Worm (Caenorhabditis elegans) whole organism, young adult: ENCODE data around the gene R151.8.

Experiments used
- B0336.3 ChIP-seq: fragments of 200-800 bp; sonication (Bioruptor generic); IDR thresholded peaks from 2 replicates; pipeline ENCODE4 v1.3.6; 2022; ENCODE audit warnings: missing genetic modification characterization, missing compliant biosample characterization
- F23B12.7 ChIP-seq: sonication (generic microtip); optimal IDR thresholded peaks from 2 replicates; lab custom pipeline; 2017; ENCODE audit warnings: missing genetic modification characterization, mild to moderate bottlenecking, missing compliant biosample characterization, antibody characterized with exemption, moderate library complexity; ENCODE audit not compliant: insufficient read depth
- F52B5.7 ChIP-seq: sonication (generic microtip); optimal IDR thresholded peaks from 2 replicates; lab custom pipeline; 2016; ENCODE audit warnings: mild to moderate bottlenecking, missing genetic modification characterization, missing compliant biosample characterization
- F55B11.4 ChIP-seq: sonication (generic microtip); optimal IDR thresholded peaks from 2 replicates; lab custom pipeline; 2016; ENCODE audit warnings: missing compliant biosample characterization, missing genetic modification characterization, borderline replicate concordance; ENCODE audit not compliant: insufficient read depth
- K11D2.4 ChIP-seq: fragments of 200-800 bp; sonication (Bioruptor generic); IDR thresholded peaks from 2 replicates; pipeline ENCODE4 v1.3.6; 2022; ENCODE audit warnings: missing genetic modification reagents, missing genetic modification characterization, missing compliant biosample characterization
- Y53F4B.3 ChIP-seq: fragments of 200-800 bp; sonication (Bioruptor generic); IDR thresholded peaks from 2 replicates; pipeline ENCODE4 v1.3.6; 2022; ENCODE audit warnings: missing genetic modification reagents, missing genetic modification characterization, missing compliant biosample characterization
- Y53G8AR.9 ChIP-seq: fragments of 200-800 bp; sonication (Bioruptor generic); conservative IDR thresholded peaks from 2 replicates; pipeline ENCODE4 v1.3.6; 2022; ENCODE audit warnings: missing genetic modification reagents, missing genetic modification characterization, missing compliant biosample characterization
- Y56A3A.18 ChIP-seq: fragments of 200-800 bp; sonication (Bioruptor generic); IDR thresholded peaks from 2 replicates; pipeline ENCODE4 v1.3.6; 2022; ENCODE audit warnings: missing genetic modification reagents, missing genetic modification characterization, missing compliant biosample characterization
- Y95B8A.8 ChIP-seq: fragments of 200-800 bp; sonication (Bioruptor generic); IDR thresholded peaks from 2 replicates; pipeline ENCODE4 v1.3.6; 2022; ENCODE audit warnings: missing genetic modification reagents, missing genetic modification characterization, missing compliant biosample characterization
- aptf-2 ChIP-seq: fragments of 200-800 bp; sonication (Bioruptor generic); conservative IDR thresholded peaks from 2 replicates; pipeline ENCODE4 v1.3.6; 2022; ENCODE audit warnings: missing genetic modification reagents, missing genetic modification characterization, missing compliant biosample characterization
- aptf-3 ChIP-seq: fragments of 200-800 bp; sonication (Bioruptor generic); IDR thresholded peaks from 2 replicates; pipeline ENCODE4 v1.3.6; 2022; ENCODE audit warnings: missing genetic modification characterization, missing compliant biosample characterization
- athp-1 ChIP-seq: sonication (generic microtip); optimal IDR thresholded peaks from 2 replicates; lab custom pipeline; 2017; ENCODE audit warnings: mild to moderate bottlenecking, missing genetic modification characterization, missing compliant biosample characterization
- attf-6 ChIP-seq: fragments of 200-800 bp; sonication (Bioruptor generic); IDR thresholded peaks from 2 replicates; pipeline ENCODE4 v1.3.6; 2022; ENCODE audit warnings: missing genetic modification reagents, missing genetic modification characterization, missing compliant biosample characterization
- bed-2 ChIP-seq: fragments of 200-800 bp; sonication (Bioruptor generic); IDR thresholded peaks from 2 replicates; pipeline ENCODE4 v1.3.6; 2022; ENCODE audit warnings: missing genetic modification reagents, missing genetic modification characterization, missing compliant biosample characterization
- ceh-27 ChIP-seq: fragments of 200-800 bp; sonication (Bioruptor generic); optimal IDR thresholded peaks from 2 replicates; lab custom pipeline; 2018; ENCODE audit warnings: mild to moderate bottlenecking, missing genetic modification characterization, moderate library complexity, missing compliant biosample characterization
- ceh-58 ChIP-seq: fragments of 200-800 bp; sonication (Bioruptor generic); IDR thresholded peaks from 2 replicates; pipeline ENCODE4 v1.3.6; 2022; ENCODE audit warnings: missing genetic modification characterization, missing compliant biosample characterization
- ceh-79 ChIP-seq: sonication (generic microtip); optimal IDR thresholded peaks from 2 replicates; lab custom pipeline; 2017; ENCODE audit warnings: mild to moderate bottlenecking, missing genetic modification characterization, missing compliant biosample characterization
- chd-7 ChIP-seq: sonication (generic microtip); optimal IDR thresholded peaks from 2 replicates; lab custom pipeline; 2016; ENCODE audit warnings: mild to moderate bottlenecking, missing genetic modification characterization, moderate library complexity, missing compliant biosample characterization
- die-1 ChIP-seq: sonication (generic microtip); optimal IDR thresholded peaks from 2 replicates; lab custom pipeline; 2016; ENCODE audit warnings: missing genotype, mild to moderate bottlenecking, missing genetic modification characterization, missing compliant biosample characterization
- dpff-1 ChIP-seq: sonication (generic microtip); optimal IDR thresholded peaks from 2 replicates; lab custom pipeline; 2017; ENCODE audit warnings: mild to moderate bottlenecking, missing genetic modification characterization, missing compliant biosample characterization
- egrh-3 ChIP-seq: fragments of 200-800 bp; sonication (Bioruptor generic); IDR thresholded peaks from 2 replicates; pipeline ENCODE4 v1.3.6; 2022; ENCODE audit warnings: missing genetic modification reagents, missing genetic modification characterization, missing compliant biosample characterization
- ets-4 ChIP-seq: fragments of 200-800 bp; sonication (Bioruptor generic); optimal IDR thresholded peaks from 2 replicates; lab custom pipeline; 2018; ENCODE audit warnings: mild to moderate bottlenecking, missing genetic modification characterization, missing compliant biosample characterization
- him-1 ChIP-seq: sonication (generic microtip); optimal IDR thresholded peaks from 2 replicates; lab custom pipeline; 2016; ENCODE audit warnings: missing genotype, missing genetic modification reagents, missing genetic modification characterization, missing compliant biosample characterization
- hmg-1.2 ChIP-seq: fragments of 200-800 bp; sonication (Bioruptor generic); IDR thresholded peaks from 2 replicates; pipeline ENCODE4 v1.3.6; 2022; ENCODE audit warnings: missing genetic modification reagents, missing genetic modification characterization, missing compliant biosample characterization
- hsf-1 ChIP-seq: fragments of 200-800 bp; sonication (Bioruptor generic); IDR thresholded peaks from 2 replicates; pipeline ENCODE4 v1.3.6; 2022; ENCODE audit warnings: missing genetic modification reagents, missing genetic modification characterization, missing compliant biosample characterization
- lin-26 ChIP-seq: fragments of 200-800 bp; sonication (Bioruptor generic); IDR thresholded peaks from 2 replicates; pipeline ENCODE4 v1.3.6; 2022; ENCODE audit warnings: missing genetic modification reagents, missing genetic modification characterization, missing compliant biosample characterization
- lin-40 ChIP-seq: sonication (generic microtip); optimal IDR thresholded peaks from 2 replicates; lab custom pipeline; 2016; ENCODE audit warnings: missing genetic modification characterization, mild to moderate bottlenecking, missing compliant biosample characterization, missing genotype, missing genetic modification reagents
- lin-54 ChIP-seq: fragments of 200-800 bp; sonication (Bioruptor generic); optimal IDR thresholded peaks from 2 replicates; lab custom pipeline; 2018; ENCODE audit warnings: mild to moderate bottlenecking, missing genetic modification characterization, missing compliant biosample characterization
- lsy-27 ChIP-seq: sonication (generic microtip); optimal IDR thresholded peaks from 2 replicates; lab custom pipeline; 2017; ENCODE audit warnings: missing genetic modification characterization, mild to moderate bottlenecking, missing compliant biosample characterization, antibody characterized with exemption, missing genotype, borderline replicate concordance; ENCODE audit not compliant: insufficient read depth
- mxl-1 ChIP-seq: sonication (generic microtip); optimal IDR thresholded peaks from 2 replicates; lab custom pipeline; 2016; ENCODE audit warnings: missing genetic modification characterization, missing compliant biosample characterization
- nfyb-1 ChIP-seq: fragments of 200-800 bp; sonication (Bioruptor generic); IDR thresholded peaks from 2 replicates; pipeline ENCODE4 v1.3.6; 2022; ENCODE audit warnings: missing genetic modification reagents, missing genetic modification characterization, missing compliant biosample characterization
- nhr-120 ChIP-seq: fragments of 200-800 bp; sonication (Bioruptor generic); IDR thresholded peaks from 2 replicates; pipeline ENCODE4 v1.3.6; 2022; ENCODE audit warnings: missing genetic modification characterization, missing compliant biosample characterization
- nhr-179 ChIP-seq: sonication (generic microtip); optimal IDR thresholded peaks from 2 replicates; lab custom pipeline; 2016; ENCODE audit warnings: mild to moderate bottlenecking, missing genetic modification characterization, missing compliant biosample characterization
- nhr-27 ChIP-seq: fragments of 200-800 bp; sonication (Bioruptor generic); optimal IDR thresholded peaks from 2 replicates; lab custom pipeline; 2018; ENCODE audit warnings: mild to moderate bottlenecking, missing genetic modification characterization, moderate library complexity, missing compliant biosample characterization
- nhr-90 ChIP-seq: sonication (generic microtip); optimal IDR thresholded peaks from 2 replicates; lab custom pipeline; 2016; ENCODE audit warnings: missing genotype, mild to moderate bottlenecking, missing genetic modification characterization, missing compliant biosample characterization
- rec-8 ChIP-seq, 2 experiments: sonication (generic microtip); optimal IDR thresholded peaks; 2 replicates each; lab custom pipeline; 2016; ENCODE audit warnings: mild to moderate bottlenecking in 2 of 2, missing genetic modification characterization in 2 of 2, missing genetic modification reagents in 2 of 2, missing genotype in 2 of 2, missing biosample characterization in 1 of 2, missing compliant biosample characterization in 1 of 2, moderate library complexity in 1 of 2
- repo-1 ChIP-seq: sonication (generic microtip); optimal IDR thresholded peaks from 2 replicates; lab custom pipeline; 2017; ENCODE audit warnings: mild to moderate bottlenecking, missing genetic modification characterization, missing compliant biosample characterization
- snpc-1.3 ChIP-seq: sonication (generic microtip); optimal IDR thresholded peaks from 2 replicates; lab custom pipeline; 2017; ENCODE audit warnings: missing genetic modification characterization, mild to moderate bottlenecking, missing compliant biosample characterization, antibody characterized with exemption, moderate library complexity, missing genotype, missing genetic modification reagents; ENCODE audit not compliant: insufficient read depth
- snpc-3.4 ChIP-seq: sonication (generic microtip); optimal IDR thresholded peaks from 2 replicates; lab custom pipeline; 2017; ENCODE audit warnings: missing genetic modification characterization, mild to moderate bottlenecking, missing compliant biosample characterization, antibody characterized with exemption, moderate library complexity, missing genotype, missing genetic modification reagents
- somi-1 ChIP-seq: fragments of 200-800 bp; sonication (Bioruptor generic); optimal IDR thresholded peaks from 2 replicates; lab custom pipeline; 2018; ENCODE audit warnings: mild to moderate bottlenecking, missing genetic modification characterization, missing compliant biosample characterization
- tbp1 ChIP-seq: fragments of 200-800 bp; sonication (Bioruptor generic); optimal IDR thresholded peaks from 2 replicates; lab custom pipeline; 2018; ENCODE audit warnings: mild to moderate bottlenecking, missing genetic modification characterization, missing compliant biosample characterization
- tlf-1 ChIP-seq: fragments of 200-800 bp; sonication (Bioruptor generic); optimal IDR thresholded peaks from 2 replicates; lab custom pipeline; 2018; ENCODE audit warnings: mild to moderate bottlenecking, missing genetic modification characterization, missing compliant biosample characterization
- xnd-1 ChIP-seq: sonication (generic microtip); optimal IDR thresholded peaks from 2 replicates; lab custom pipeline; 2016; ENCODE audit warnings: missing genotype, missing genetic modification reagents, missing genetic modification characterization, missing compliant biosample characterization
- zfh-2 ChIP-seq: fragments of 200-800 bp; sonication (Bioruptor generic); conservative IDR thresholded peaks from 2 replicates; pipeline ENCODE4 v1.3.6; 2022; ENCODE audit warnings: missing genetic modification reagents, missing genetic modification characterization, missing compliant biosample characterization
- zim-3 ChIP-seq: sonication (generic microtip); optimal IDR thresholded peaks from 2 replicates; lab custom pipeline; 2017; ENCODE audit warnings: mild to moderate bottlenecking, missing genetic modification characterization, moderate library complexity, missing compliant biosample characterization
- ztf-18 ChIP-seq: sonication (generic microtip); optimal IDR thresholded peaks from 2 replicates; lab custom pipeline; 2016; ENCODE audit warnings: missing genotype, mild to moderate bottlenecking, missing genetic modification characterization, missing compliant biosample characterization
- ztf-26 ChIP-seq: sonication (generic microtip); optimal IDR thresholded peaks from 2 replicates; lab custom pipeline; 2017; ENCODE audit warnings: missing genetic modification characterization, missing compliant biosample characterization
- ztf-28 ChIP-seq: fragments of 200-800 bp; sonication (Bioruptor generic); IDR thresholded peaks from 2 replicates; pipeline ENCODE4 v1.3.6; 2022; ENCODE audit warnings: missing genetic modification reagents, missing genetic modification characterization, missing compliant biosample characterization

R151.8 gene

DNA sequence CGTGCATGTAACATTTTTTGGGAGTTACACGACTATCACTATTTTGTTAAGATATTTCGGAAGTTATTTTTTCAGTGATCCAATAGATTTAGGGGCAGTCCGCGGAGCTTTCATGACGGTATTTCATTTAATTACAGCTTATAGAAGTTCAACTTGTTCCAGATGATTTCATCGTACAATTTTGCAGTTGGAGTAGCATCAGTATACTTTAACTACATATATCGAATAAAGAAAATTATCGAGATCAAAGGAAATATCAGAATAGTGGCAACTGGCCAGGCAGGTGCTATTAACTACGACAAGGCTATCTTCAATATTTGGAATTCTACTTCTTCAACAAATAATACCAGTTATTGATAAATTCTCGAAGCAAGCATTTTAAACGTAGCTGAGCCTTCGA is 51.1 kb downstream of the R151.8 start (continued):
- no peak for TF ChIP-seq dpff-1 (tag; lab: Kevin White, UChicago)
- TF ChIP-seq ztf-28 (GFP tag; lab: Robert Waterston, UW), result no peak
- no peak for TF ChIP-seq zfh-2 (GFP tag; lab: Robert Waterston, UW)
- TF ChIP-seq lin-40 (tag; lab: Kevin White, UChicago), result no peak
- TF ChIP-seq nhr-90 (tag; lab: Kevin White, UChicago), result no peak
- no peak for TF ChIP-seq egrh-3 (GFP tag; lab: Robert Waterston, UW)
- TF ChIP-seq nhr-27 (tag; lab: Kevin White, UChicago), result no peak
- TF ChIP-seq somi-1 (GFP tag; lab: Kevin White, UChicago), result no peak
- peak; percentile 71 for TF ChIP-seq athp-1 (tag; lab: Kevin White, UChicago)
- TF ChIP-seq Y53G8AR.9 (GFP tag; lab: Robert Waterston, UW), result 0 out of 2 replicates have a peak, but pooled peaks have one; percentile 53
- peak; percentile 66 for TF ChIP-seq tlf-1 (GFP tag; lab: Kevin White, UChicago)
- peak; percentile 78 for TF ChIP-seq lin-26 (GFP tag; lab: Robert Waterston, UW)
- TF ChIP-seq Y56A3A.18 (GFP tag; lab: Robert Waterston, UW), result peak; percentile 45; the same call in 1 of the 2 replicates
- no peak for TF ChIP-seq repo-1 (tag; lab: Kevin White, UChicago)
- TF ChIP-seq bed-2, result no peak
- peak; percentile 35 for TF ChIP-seq tbp1
- TF ChIP-seq him-1 (tag; lab: Kevin White, UChicago), result no peak
- TF ChIP-seq nfyb-1 (GFP tag; lab: Robert Waterston, UW), result peak; percentile 50; the same call in 1 of the 2 replicates
- TF ChIP-seq die-1 (tag; lab: Kevin White, UChicago), result peak; percentile 3
- TF ChIP-seq attf-6 (GFP tag; lab: Robert Waterston, UW), result peak; percentile 56; the same call in 1 of the 2 replicates
- TF ChIP-seq K11D2.4 (GFP tag; lab: Robert Waterston, UW), result no peak
- TF ChIP-seq aptf-3 (GFP tag; lab: Robert Waterston, UW), result 0 out of 2 replicates have a peak, but pooled peaks have one; percentile 10
- TF ChIP-seq hmg-1.2 (GFP tag; lab: Robert Waterston, UW), result peak; percentile 11; the same call in 1 of the 2 replicates
- TF ChIP-seq aptf-2, result no peak
- TF ChIP-seq Y53F4B.3 (GFP tag; lab: Robert Waterston, UW), result no peak
- TF ChIP-seq xnd-1, result no peak
- TF ChIP-seq chd-7, result no peak
- peak; percentile 54; the same call in 1 of the 2 replicates for TF ChIP-seq Y95B8A.8
- peak; percentile 82 for TF ChIP-seq B0336.3 (GFP tag; lab: Robert Waterston, UW)
- no peak for TF ChIP-seq mxl-1 (tag; lab: Kevin White, UChicago)
- TF ChIP-seq snpc-1.3 (tag; lab: Kevin White, UChicago), result peak; percentile 11
- TF ChIP-seq F55B11.4 (tag; lab: Kevin White, UChicago), result no peak
- TF ChIP-seq ceh-27 (GFP tag; lab: Kevin White, UChicago), result no peak
- peak; percentile 3 for TF ChIP-seq snpc-3.4 (tag; lab: Kevin White, UChicago)
- TF ChIP-seq ets-4 (GFP tag; lab: Kevin White, UChicago), result no peak
- TF ChIP-seq rec-8 (tag; optimal IDR thresholded peaks at IDR 0.05; lab: Kevin White, UChicago), result no peak
- TF ChIP-seq lsy-27 (tag; lab: Kevin White, UChicago), result no peak
- peak; percentile 65; the same call in 1 of the 2 replicates for TF ChIP-seq hsf-1 (GFP tag; lab: Robert Waterston, UW)
- no peak for TF ChIP-seq ztf-26
- no peak for TF ChIP-seq nhr-179 (tag; lab: Kevin White, UChicago)
- TF ChIP-seq nhr-120 (GFP tag; lab: Robert Waterston, UW), result no peak
- TF ChIP-seq ztf-18 (tag; lab: Kevin White, UChicago), result peak; percentile 32
- TF ChIP-seq F52B5.7, result peak; percentile 8
- TF ChIP-seq lin-54 (GFP tag; lab: Kevin White, UChicago), result peak; percentile 57
- no peak for TF ChIP-seq zim-3 (tag; lab: Kevin White, UChicago)
- no peak for TF ChIP-seq ceh-79
- TF ChIP-seq ceh-58 (GFP tag; lab: Robert Waterston, UW), result no peak
- no peak for TF ChIP-seq F23B12.7 (tag; lab: Kevin White, UChicago)
